Worm (Caenorhabditis elegans) whole organism, L2 larva: ENCODE results near the gene nhr-108.
"Not testable (repeated sequence)": the region's sequence is repeated elsewhere in the genome, so short reads cannot be mapped to it uniquely, and the experiment has no call there.

ENCODE experiments used
- F13H6.1 ChIP-seq: sonication (generic microtip); optimal IDR thresholded peaks from 2 replicates; lab custom pipeline; 2016; ENCODE audit warnings: missing genetic modification characterization, missing compliant biosample characterization
- R02D3.7 ChIP-seq: fragments of 150-350 bp; optimal IDR thresholded peaks from 2 replicates; lab custom pipeline; 2014; ENCODE audit warnings: missing biosample characterization, missing genetic modification characterization
- Y55F3AM.14 ChIP-seq: fragments of 200-800 bp; sonication (Bioruptor generic); optimal IDR thresholded peaks from 2 replicates; lab custom pipeline; 2018; ENCODE audit warnings: mild to moderate bottlenecking, missing genetic modification characterization, missing compliant biosample characterization
- ZK546.5 ChIP-seq: sonication (generic microtip); optimal IDR thresholded peaks from 2 replicates; lab custom pipeline; 2017; ENCODE audit warnings: missing biosample characterization, missing genetic modification characterization
- aly-2 ChIP-seq: fragments of 150-350 bp; optimal IDR thresholded peaks from 2 replicates; lab custom pipeline; 2014; ENCODE audit warnings: missing biosample characterization, missing genetic modification characterization
- ama-1 ChIP-seq: fragments of 150-350 bp; optimal IDR thresholded peaks from 2 replicates; lab custom pipeline; 2018; ENCODE audit warnings: inconsistent platforms
- blmp-1 ChIP-seq: sonication (generic microtip); optimal IDR thresholded peaks from 2 replicates; lab custom pipeline; 2017; ENCODE audit warnings: missing genetic modification characterization, mild to moderate bottlenecking, missing compliant biosample characterization, antibody characterized with exemption, moderate library complexity; ENCODE audit not compliant: insufficient read depth
- ceh-16 ChIP-seq: fragments of 150-350 bp; optimal IDR thresholded peaks from 2 replicates; lab custom pipeline; 2014; ENCODE audit warnings: missing biosample characterization, missing genetic modification characterization
- ceh-82 ChIP-seq: fragments of 150-350 bp; optimal IDR thresholded peaks from 2 replicates; lab custom pipeline; 2014; ENCODE audit warnings: missing biosample characterization, missing genetic modification characterization
- crh-2 ChIP-seq: sonication (generic microtip); optimal IDR thresholded peaks from 2 replicates; lab custom pipeline; 2017; ENCODE audit warnings: missing biosample characterization, missing genetic modification characterization
- fos-1 ChIP-seq: fragments of 150-350 bp; optimal IDR thresholded peaks from 2 replicates; lab custom pipeline; 2014; ENCODE audit warnings: missing biosample characterization, missing genetic modification characterization
- gmeb-1 ChIP-seq: fragments of 150-350 bp; optimal IDR thresholded peaks from 2 replicates; lab custom pipeline; 2014; ENCODE audit warnings: missing biosample characterization, missing genetic modification characterization
- lin-11 ChIP-seq: fragments of 150-350 bp; sonication (generic microtip); optimal IDR thresholded peaks from 2 replicates; lab custom pipeline; 2014; ENCODE audit warnings: missing biosample characterization, missing genetic modification characterization, inconsistent platforms, mixed read lengths
- lin-13 ChIP-seq: fragments of 150-350 bp; optimal IDR thresholded peaks from 2 replicates; lab custom pipeline; 2014; ENCODE audit warnings: missing biosample characterization, missing genetic modification reagents, missing genetic modification characterization
- lsy-2 ChIP-seq, 2 experiments: fragments of 150-350 bp in 1 of 2; sonication (generic microtip) in 1 of 2; optimal IDR thresholded peaks; 2 replicates each; lab custom pipeline; 2014 to 2017; ENCODE audit warnings: missing biosample characterization in 2 of 2, missing genetic modification characterization in 2 of 2
- mab-5 ChIP-seq: fragments of 150-350 bp; optimal IDR thresholded peaks from 2 replicates; lab custom pipeline; 2014; ENCODE audit warnings: missing biosample characterization, missing genetic modification characterization
- mdl-1 ChIP-seq, 2 experiments: fragments of 150-350 bp in 1 of 2; sonication (generic microtip) in 1 of 2; optimal IDR thresholded peaks; 2 replicates each; lab custom pipeline; 2017; ENCODE audit warnings: missing biosample characterization in 2 of 2, missing genetic modification characterization in 2 of 2
- nhr-10 ChIP-seq: sonication (generic microtip); optimal IDR thresholded peaks from 2 replicates; lab custom pipeline; 2017; ENCODE audit warnings: missing biosample characterization, missing genetic modification characterization
- nhr-11 ChIP-seq: fragments of 150-350 bp; optimal IDR thresholded peaks from 2 replicates; lab custom pipeline; 2014; ENCODE audit warnings: missing biosample characterization, missing genetic modification characterization
- nhr-12 ChIP-seq: fragments of 150-350 bp; optimal IDR thresholded peaks from 2 replicates; lab custom pipeline; 2014; ENCODE audit warnings: missing biosample characterization, missing genetic modification characterization
- nhr-129 ChIP-seq: fragments of 150-350 bp; optimal IDR thresholded peaks from 2 replicates; lab custom pipeline; 2014; ENCODE audit warnings: missing biosample characterization, missing genetic modification characterization
- nhr-23 ChIP-seq: fragments of 150-350 bp; optimal IDR thresholded peaks from 2 replicates; lab custom pipeline; 2014; ENCODE audit warnings: missing biosample characterization, missing genetic modification reagents, missing genetic modification characterization
- nhr-237 ChIP-seq: fragments of 150-350 bp; optimal IDR thresholded peaks from 2 replicates; lab custom pipeline; 2014; ENCODE audit warnings: missing biosample characterization, missing genetic modification characterization
- nhr-25 ChIP-seq: fragments of 150-350 bp; sonication (generic microtip); optimal IDR thresholded peaks from 3 replicates; lab custom pipeline; 2014; ENCODE audit warnings: missing biosample characterization, missing genetic modification characterization
- nhr-6 ChIP-seq: fragments of 150-350 bp; optimal IDR thresholded peaks from 2 replicates; lab custom pipeline; 2014; ENCODE audit warnings: missing biosample characterization, missing genetic modification characterization
- nhr-77 ChIP-seq: fragments of 150-350 bp; optimal IDR thresholded peaks from 2 replicates; lab custom pipeline; 2014; ENCODE audit warnings: missing biosample characterization, missing genetic modification characterization
- skn-1 ChIP-seq: sonication (generic microtip); optimal IDR thresholded peaks from 2 replicates; lab custom pipeline; 2017; ENCODE audit warnings: missing biosample characterization, missing genetic modification characterization
- sma-3 ChIP-seq: sonication (generic microtip); optimal IDR thresholded peaks from 2 replicates; lab custom pipeline; 2016; ENCODE audit warnings: missing genetic modification reagents, missing genetic modification characterization, missing compliant biosample characterization
- snpc-4 ChIP-seq: fragments of 150-350 bp; optimal IDR thresholded peaks from 2 replicates; lab custom pipeline; 2014; ENCODE audit warnings: missing biosample characterization, missing genetic modification characterization
- unc-39 ChIP-seq: fragments of 150-350 bp; optimal IDR thresholded peaks from 2 replicates; lab custom pipeline; 2014; ENCODE audit warnings: missing biosample characterization, missing genetic modification characterization
- unc-55 ChIP-seq: fragments of 150-350 bp; sonication (generic microtip); optimal IDR thresholded peaks from 3 replicates; lab custom pipeline; 2014; ENCODE audit warnings: missing biosample characterization, missing genetic modification reagents, missing genetic modification characterization
- ztf-1 ChIP-seq: fragments of 200-800 bp; sonication (Bioruptor generic); conservative IDR thresholded peaks from 2 replicates; pipeline ENCODE4 v1.3.6; 2022; ENCODE audit warnings: missing genetic modification characterization, missing compliant biosample characterization
- ztf-11 ChIP-seq: sonication (generic microtip); optimal IDR thresholded peaks from 2 replicates; lab custom pipeline; 2017; ENCODE audit warnings: missing biosample characterization, missing genetic modification characterization

nhr-108 gene

ce11 chrV:15950903-15951302 lies 26.6 kb upstream of the nhr-108 start, which contains the start of gene srw-59:
Gene srw-59 (minus strand): TSS chrV:15951003.
- TF ChIP-seq lsy-2 (tag; optimal IDR thresholded peaks at IDR 0.05; lab: Kevin White, UChicago) (no peak), ztf-1 (GFP tag; lab: Robert Waterston, UW) (no peak), ZK546.5 (tag; lab: Kevin White, UChicago) (no peak), ama-1 (lab: Kevin White, UChicago) (no peak), nhr-23 (tag; lab: Kevin White, UChicago) (no peak), aly-2 (tag; lab: Kevin White, UChicago) (no peak), mab-5 (no peak), lin-11 (tag; lab: Kevin White, UChicago) (no peak), fos-1 (no peak), unc-55 (GFP tag; lab: Kevin White, UChicago) (no peak)

DNA sequence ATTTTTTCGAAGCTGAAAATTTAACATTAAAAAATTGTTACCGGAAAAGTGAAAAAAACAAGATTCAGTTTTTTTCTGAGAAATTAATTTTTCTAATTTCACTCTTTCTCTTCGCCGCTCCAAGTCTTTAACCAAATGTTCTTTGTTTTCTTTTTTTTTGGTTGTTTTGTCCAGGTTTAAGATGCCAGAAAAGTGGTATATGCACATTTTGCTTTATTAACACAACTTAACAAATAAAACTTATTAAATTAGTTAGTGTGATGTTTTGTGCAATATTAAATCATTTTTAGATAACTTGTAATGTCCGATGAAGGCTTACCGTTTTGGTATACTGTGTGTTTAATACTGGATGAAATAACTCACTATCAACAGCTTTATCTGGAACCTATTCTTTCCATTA lies 18.9 kb upstream of the nhr-108 start, which contains the start of gene srw-53:
Gene srw-53 (plus strand): TSS at position 301 of the 400 bp plus-strand sequence.
- TF ChIP-seq nhr-25 (tag; lab: Kevin White, UChicago) (no peak), sma-3 (GFP tag; lab: Kevin White, UChicago) (no peak), lsy-2 (tag; optimal IDR thresholded peaks at IDR 0.05; lab: Kevin White, UChicago) (no peak), crh-2 (no peak), mdl-1 (tag; optimal IDR thresholded peaks at IDR 0.05; lab: Kevin White, UChicago) (no peak), nhr-12 (tag; lab: Kevin White, UChicago) (no peak), skn-1 (tag; lab: Kevin White, UChicago) (no peak), ZK546.5 (tag; lab: Kevin White, UChicago) (no peak), ceh-16 (tag; lab: Kevin White, UChicago) (no peak), nhr-77 (tag; lab: Kevin White, UChicago) (no peak), F13H6.1 (tag; lab: Kevin White, UChicago) (no peak), ceh-82 (tag; lab: Kevin White, UChicago) (no peak), nhr-237 (no peak)

ce11 chrV:15940254-15940653 lies 16.0 kb upstream of the nhr-108 start, which contains the start of gene srw-55:
Gene srw-55 (minus strand): TSS chrV:15940354.
- TF ChIP-seq ceh-16 (tag; lab: Kevin White, UChicago) (no peak), ama-1 (lab: Kevin White, UChicago) (no peak), unc-39 (tag; lab: Kevin White, UChicago) (no peak), aly-2 (tag; lab: Kevin White, UChicago) (no peak), ztf-1 (GFP tag; lab: Robert Waterston, UW) (no peak)
- TF ChIP-seq, all 48 proteins: peak for 0

DNA sequence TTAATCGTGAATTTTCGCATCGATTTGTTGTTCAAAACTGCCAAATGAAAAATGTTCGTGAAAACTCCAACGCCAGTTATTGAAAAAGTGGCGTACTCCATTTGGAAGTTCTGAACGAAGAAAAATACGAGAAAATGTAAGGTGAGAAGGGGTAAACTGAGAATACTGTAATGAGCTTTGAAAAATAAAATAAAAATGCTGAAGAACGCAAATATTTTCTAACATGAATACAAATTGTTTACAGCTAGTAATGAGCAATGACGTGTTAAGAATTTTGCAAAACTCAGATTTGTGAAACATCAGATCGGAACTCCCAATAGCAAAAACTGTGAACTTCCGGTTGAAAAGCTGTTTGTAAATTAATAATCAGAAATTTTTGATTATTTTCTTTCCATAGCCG lies 8.1 kb upstream of the nhr-108 start, which contains the start of gene srw-26:
Gene srw-26 (minus strand): TSS at position 101 of the 400 bp plus-strand sequence.
- TF ChIP-seq skn-1 (tag; lab: Kevin White, UChicago) (no peak), ceh-16 (tag; lab: Kevin White, UChicago) (no peak), R02D3.7 (tag; lab: Kevin White, UChicago) (no peak), lin-13 (GFP tag; lab: Kevin White, UChicago) (no peak), snpc-4 (tag; lab: Kevin White, UChicago) (no peak), nhr-237 (no peak), nhr-25 (tag; lab: Kevin White, UChicago) (no peak), nhr-77 (tag; lab: Kevin White, UChicago) (no peak), aly-2 (tag; lab: Kevin White, UChicago) (no peak), nhr-6 (tag; lab: Kevin White, UChicago) (no peak)
- TF ChIP-seq, all 48 proteins: peak for 0

- TF ChIP-seq F13H6.1 (tag; lab: Kevin White, UChicago); ztf-11; lsy-2 (tag; optimal IDR thresholded peaks at IDR 0.05; lab: Kevin White, UChicago): not testable (repeated sequence)
- TF ChIP-seq, all 48 proteins: peak for 0; not testable (repeated sequence) for 48
Measured at ce11 chrV:15929882-15930281, 5.6 kb upstream of the nhr-108 start, which contains the start of gene srbc-77. Gene srbc-77 (plus strand): TSS chrV:15930182.

DNA sequence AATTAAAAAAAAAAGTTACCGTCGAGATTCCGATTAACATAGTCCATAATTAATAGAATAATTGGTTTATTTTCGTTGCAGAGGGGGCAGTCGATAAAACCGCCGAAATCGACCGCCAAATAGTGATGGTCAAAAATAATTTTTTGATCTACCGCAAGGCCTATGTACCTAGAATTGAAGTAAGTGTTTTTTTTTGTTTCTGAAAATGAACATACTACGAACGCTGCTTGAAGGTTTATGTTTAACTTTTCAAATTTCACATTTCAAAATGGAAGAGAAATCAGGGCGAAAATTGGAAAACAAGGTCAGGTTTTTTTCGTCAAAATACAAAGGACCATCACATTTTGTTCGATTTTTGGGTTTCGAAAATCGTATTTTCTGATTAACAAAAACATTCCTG lies 4.1 kb upstream of the nhr-108 start, which contains the start of gene pzf-1:
Gene pzf-1 (minus strand): TSS at position 101 of the 400 bp plus-strand sequence.
- no peak for TF ChIP-seq lin-13 (GFP tag; lab: Kevin White, UChicago)
- TF ChIP-seq ceh-82 (tag; lab: Kevin White, UChicago), result no peak
- TF ChIP-seq ztf-1 (GFP tag; lab: Robert Waterston, UW), result no peak
- no peak for TF ChIP-seq aly-2 (tag; lab: Kevin White, UChicago)
- no peak for TF ChIP-seq blmp-1 (tag; lab: Kevin White, UChicago)
- TF ChIP-seq nhr-10 (tag; lab: Kevin White, UChicago), result no peak
- TF ChIP-seq nhr-11 (tag; lab: Kevin White, UChicago), result no peak
- TF ChIP-seq nhr-129, result no peak
- no peak for TF ChIP-seq Y55F3AM.14
- no peak for TF ChIP-seq gmeb-1 (tag; lab: Kevin White, UChicago)
- no peak for TF ChIP-seq snpc-4 (tag; lab: Kevin White, UChicago)
